Fruit fly (Drosophila melanogaster) whole organism, wandering third instar larva: ENCODE measurements around the gene CG15145.

Source experiments
- Mio ChIP-seq: sonication (Bioruptor generic); optimal IDR thresholded peaks from 2 replicates; lab custom pipeline; 2016; ENCODE audit warnings: missing biosample characterization, missing genetic modification characterization
- psq ChIP-seq: fragments of 200-800 bp; sonication (Bioruptor generic); optimal IDR thresholded peaks from 3 replicates; lab custom pipeline; 2017; ENCODE audit warnings: missing biosample characterization, mild to moderate bottlenecking, missing genetic modification characterization, moderate library complexity

dm6 chr2L:17541106-17541505 lies 9.1 kb upstream of the CG15145 start:
- TF ChIP-seq psq (GFP tag; lab: Kevin White, UChicago) (no peak), Mio (GFP tag; lab: Kevin White, UChicago) (no peak)
